Fruit fly (Drosophila melanogaster) whole organism, prepupa: ENCODE measurements around the gene Mst85C.

Source experiments
- Blimp-1 ChIP-seq: fragments of 200-800 bp; sonication (Bioruptor generic); optimal IDR thresholded peaks from 3 replicates; lab custom pipeline; 2017; ENCODE audit warnings: missing biosample characterization, missing genetic modification characterization, mild to moderate bottlenecking, moderate library complexity, missing genetic modification reagents
- CG10669 ChIP-seq: fragments of 200-800 bp; sonication (Bioruptor generic); optimal IDR thresholded peaks from 3 replicates; lab custom pipeline; 2018; ENCODE audit warnings: missing biosample characterization, mild to moderate bottlenecking, missing genetic modification characterization, moderate library complexity
- CG11294 ChIP-seq: fragments of 200-800 bp; sonication (Bioruptor generic); IDR thresholded peaks from 2 replicates; pipeline ENCODE4 v1.3.6; 2022; ENCODE audit warnings: missing biosample characterization, missing genetic modification characterization
- CG11762 ChIP-seq: fragments of 200-800 bp; sonication (Bioruptor generic); optimal IDR thresholded peaks from 3 replicates; lab custom pipeline; 2016; ENCODE audit warnings: missing biosample characterization, missing genetic modification characterization; ENCODE audit not compliant: insufficient read depth
- CG11902 ChIP-seq: fragments of 200-800 bp; sonication (Bioruptor generic); optimal IDR thresholded peaks from 3 replicates; lab custom pipeline; 2016; ENCODE audit warnings: missing biosample characterization, missing genetic modification characterization
- CG15336 ChIP-seq: fragments of 200-800 bp; sonication (Bioruptor generic); IDR thresholded peaks from 2 replicates; pipeline ENCODE4 v1.3.6; 2022; ENCODE audit warnings: missing biosample characterization, missing genetic modification characterization
- CG1621 ChIP-seq: fragments of 200-800 bp; sonication (Bioruptor generic); optimal IDR thresholded peaks from 3 replicates; lab custom pipeline; 2018; ENCODE audit warnings: missing biosample characterization, mild to moderate bottlenecking, missing genetic modification characterization
- CG16779 ChIP-seq: fragments of 200-800 bp; sonication (Bioruptor generic); optimal IDR thresholded peaks from 3 replicates; lab custom pipeline; 2017; ENCODE audit warnings: missing biosample characterization, mild to moderate bottlenecking, missing genetic modification characterization
- CG32006 ChIP-seq: fragments of 200-800 bp; sonication (Bioruptor generic); optimal IDR thresholded peaks from 3 replicates; lab custom pipeline; 2017; ENCODE audit warnings: missing biosample characterization, mild to moderate bottlenecking, missing genetic modification characterization
- CG34406 ChIP-seq: fragments of 200-800 bp; sonication (Bioruptor generic); optimal IDR thresholded peaks from 3 replicates; lab custom pipeline; 2016; ENCODE audit warnings: missing biosample characterization, missing genetic modification characterization
- CG3919 ChIP-seq: fragments of 200-800 bp; sonication (Bioruptor generic); optimal IDR thresholded peaks from 3 replicates; lab custom pipeline; 2016; ENCODE audit warnings: missing biosample characterization, missing genetic modification characterization
- CG6276 ChIP-seq: fragments of 200-800 bp; sonication (Bioruptor generic); optimal IDR thresholded peaks from 2 replicates; lab custom pipeline; 2017; ENCODE audit warnings: missing biosample characterization, mild to moderate bottlenecking, missing genetic modification characterization
- CG6792 ChIP-seq: fragments of 200-800 bp; sonication (Bioruptor generic); optimal IDR thresholded peaks from 3 replicates; lab custom pipeline; 2016; ENCODE audit warnings: missing biosample characterization, missing genetic modification characterization
- CG6854 ChIP-seq: fragments of 200-800 bp; sonication (Bioruptor generic); optimal IDR thresholded peaks from 2 replicates; lab custom pipeline; 2017; ENCODE audit warnings: missing biosample characterization, mild to moderate bottlenecking, missing genetic modification characterization
- CG7368 ChIP-seq: fragments of 200-800 bp; sonication (Bioruptor generic); optimal IDR thresholded peaks from 3 replicates; lab custom pipeline; 2016; ENCODE audit warnings: missing biosample characterization, missing genetic modification characterization
- CG8119 ChIP-seq: fragments of 200-800 bp; sonication (Bioruptor generic); IDR thresholded peaks from 3 replicates; pipeline ENCODE4 v1.3.6; 2022; ENCODE audit warnings: missing biosample characterization, missing genetic modification characterization
- CG8319 ChIP-seq: fragments of 200-800 bp; sonication (Bioruptor generic); optimal IDR thresholded peaks from 3 replicates; lab custom pipeline; 2016; ENCODE audit warnings: missing biosample characterization, missing genetic modification characterization
- CG8632 ChIP-seq: fragments of 200-800 bp; sonication (Bioruptor generic); optimal IDR thresholded peaks from 3 replicates; lab custom pipeline; 2016; ENCODE audit warnings: missing biosample characterization, missing genetic modification characterization
- CG9139 ChIP-seq: fragments of 200-800 bp; sonication (Bioruptor generic); optimal IDR thresholded peaks from 3 replicates; lab custom pipeline; 2017; ENCODE audit warnings: missing biosample characterization, mild to moderate bottlenecking, missing genetic modification characterization
- Eip75B ChIP-seq: fragments of 200-800 bp; sonication (Bioruptor generic); optimal IDR thresholded peaks from 3 replicates; lab custom pipeline; 2016; ENCODE audit warnings: missing biosample characterization, missing genetic modification characterization
- Eip78C ChIP-seq: fragments of 200-800 bp; sonication (Bioruptor generic); peaks from one replicate; lab custom pipeline; 2016; ENCODE audit warnings: missing biosample characterization, missing genetic modification characterization
- Eip93F ChIP-seq: fragments of 200-800 bp; sonication (Bioruptor generic); optimal IDR thresholded peaks from 2 replicates; lab custom pipeline; 2016; ENCODE audit warnings: missing biosample characterization, mild to moderate bottlenecking, missing genetic modification characterization
- Ets21C ChIP-seq: fragments of 200-800 bp; sonication (Bioruptor generic); optimal IDR thresholded peaks from 3 replicates; lab custom pipeline; 2016; ENCODE audit warnings: missing biosample characterization, missing genetic modification characterization
- Ets96B ChIP-seq: fragments of 200-800 bp; optimal IDR thresholded peaks from 2 replicates; lab custom pipeline; 2019; ENCODE audit warnings: missing biosample characterization, mild to moderate bottlenecking, missing genetic modification characterization, moderate library complexity
- Hr38 ChIP-seq: sonication (Bioruptor generic); optimal IDR thresholded peaks from 2 replicates; lab custom pipeline; 2016; ENCODE audit warnings: missing biosample characterization, missing genetic modification characterization
- Hr4 ChIP-seq: fragments of 200-800 bp; sonication (Bioruptor generic); optimal IDR thresholded peaks from 3 replicates; lab custom pipeline; 2016; ENCODE audit warnings: missing biosample characterization, missing genetic modification characterization
- Lpt ChIP-seq: fragments of 200-800 bp; sonication (Bioruptor generic); optimal IDR thresholded peaks from 3 replicates; lab custom pipeline; 2016; ENCODE audit warnings: missing biosample characterization, missing genetic modification characterization
- Met ChIP-seq: fragments of 200-800 bp; sonication (Bioruptor generic); optimal IDR thresholded peaks from 3 replicates; lab custom pipeline; 2016; ENCODE audit warnings: missing biosample characterization, missing genetic modification characterization
- OdsH ChIP-seq: fragments of 200-800 bp; sonication (Bioruptor generic); optimal IDR thresholded peaks from 3 replicates; lab custom pipeline; 2016; ENCODE audit warnings: missing biosample characterization, missing genetic modification characterization
- Smox ChIP-seq: fragments of 200-800 bp; sonication (Bioruptor generic); optimal IDR thresholded peaks from 3 replicates; lab custom pipeline; 2016; ENCODE audit warnings: missing biosample characterization, missing genetic modification characterization
- Sox102F ChIP-seq: fragments of 200-800 bp; sonication (Bioruptor generic); optimal IDR thresholded peaks from 2 replicates; lab custom pipeline; 2016; ENCODE audit warnings: missing biosample characterization, mild to moderate bottlenecking, missing genetic modification characterization
- Sox15 ChIP-seq: fragments of 200-800 bp; sonication (Bioruptor generic); optimal IDR thresholded peaks from 3 replicates; lab custom pipeline; 2016; ENCODE audit warnings: missing biosample characterization, missing genetic modification characterization
- achi ChIP-seq: fragments of 200-800 bp; sonication (Bioruptor generic); optimal IDR thresholded peaks from 3 replicates; lab custom pipeline; 2016; ENCODE audit warnings: missing biosample characterization, missing genetic modification characterization
- acj6 ChIP-seq: fragments of 200-800 bp; sonication (Bioruptor generic); optimal IDR thresholded peaks from 3 replicates; lab custom pipeline; 2016; ENCODE audit warnings: missing biosample characterization, missing genetic modification characterization
- dac ChIP-seq: fragments of 200-800 bp; sonication (Bioruptor generic); optimal IDR thresholded peaks from 2 replicates; lab custom pipeline; 2017; ENCODE audit warnings: missing biosample characterization, mild to moderate bottlenecking, missing genetic modification characterization
- dsx ChIP-seq: fragments of 200-800 bp; optimal IDR thresholded peaks from 3 replicates; lab custom pipeline; 2019; ENCODE audit warnings: missing biosample characterization, mild to moderate bottlenecking, missing genetic modification characterization, moderate library complexity; ENCODE audit not compliant: poor library complexity, severe bottlenecking
- eg ChIP-seq: fragments of 200-800 bp; sonication (Bioruptor generic); IDR thresholded peaks from 3 replicates; pipeline ENCODE4 v1.3.6; 2022; ENCODE audit warnings: missing biosample characterization, missing genetic modification characterization
- fd59A ChIP-seq: fragments of 200-800 bp; sonication (Bioruptor generic); optimal IDR thresholded peaks from 2 replicates; lab custom pipeline; 2017; ENCODE audit warnings: missing biosample characterization, mild to moderate bottlenecking, missing genetic modification characterization, missing genetic modification reagents
- fd85E ChIP-seq: fragments of 200-800 bp; sonication (Bioruptor generic); optimal IDR thresholded peaks from 3 replicates; lab custom pipeline; 2016; ENCODE audit warnings: missing biosample characterization, missing genetic modification characterization
- fkh ChIP-seq: fragments of 200-800 bp; sonication (Bioruptor generic); optimal IDR thresholded peaks from 3 replicates; lab custom pipeline; 2017; ENCODE audit warnings: missing biosample characterization, mild to moderate bottlenecking, missing genetic modification characterization, moderate library complexity
- pdm3 ChIP-seq: fragments of 200-800 bp; sonication (Bioruptor generic); optimal IDR thresholded peaks from 3 replicates; lab custom pipeline; 2016; ENCODE audit warnings: missing biosample characterization, missing genetic modification characterization
- spab ChIP-seq: fragments of 200-800 bp; sonication (Bioruptor generic); optimal IDR thresholded peaks from 2 replicates; lab custom pipeline; 2017; ENCODE audit warnings: missing biosample characterization, mild to moderate bottlenecking, missing genetic modification characterization, missing genetic modification reagents
- ss ChIP-seq, 2 experiments: fragments of 200-800 bp; sonication (Bioruptor generic); optimal IDR thresholded peaks; 2 replicates in 1 of 2; 3 replicates in 1 of 2; lab custom pipeline; 2017 to 2018; ENCODE audit warnings: mild to moderate bottlenecking in 2 of 2, missing biosample characterization in 2 of 2, missing genetic modification characterization in 2 of 2, moderate library complexity in 1 of 2
- svp ChIP-seq: fragments of 200-800 bp; sonication (Bioruptor generic); peaks from one replicate; lab custom pipeline; 2016; ENCODE audit warnings: missing biosample characterization, missing genetic modification characterization
- vri ChIP-seq: fragments of 200-800 bp; sonication (Bioruptor generic); optimal IDR thresholded peaks from 3 replicates; lab custom pipeline; 2016; ENCODE audit warnings: missing biosample characterization, mild to moderate bottlenecking, missing genetic modification characterization

Mst85C gene

dm6 chr3R:9030006-9030749, 18.3 kb upstream of the Mst85C start:
- TF ChIP-seq CG7368 (GFP tag; lab: Kevin White, UChicago): no peak
- no peak for TF ChIP-seq Sox102F (GFP tag; lab: Kevin White, UChicago)
- no peak for TF ChIP-seq CG8319 (GFP tag; lab: Kevin White, UChicago)
- TF ChIP-seq CG3919 (GFP tag; lab: Kevin White, UChicago): no peak
- TF ChIP-seq CG15336 (GFP tag; lab: Robert Waterston, UW): no peak
- no peak for TF ChIP-seq vri (GFP tag; lab: Kevin White, UChicago)

DNA sequence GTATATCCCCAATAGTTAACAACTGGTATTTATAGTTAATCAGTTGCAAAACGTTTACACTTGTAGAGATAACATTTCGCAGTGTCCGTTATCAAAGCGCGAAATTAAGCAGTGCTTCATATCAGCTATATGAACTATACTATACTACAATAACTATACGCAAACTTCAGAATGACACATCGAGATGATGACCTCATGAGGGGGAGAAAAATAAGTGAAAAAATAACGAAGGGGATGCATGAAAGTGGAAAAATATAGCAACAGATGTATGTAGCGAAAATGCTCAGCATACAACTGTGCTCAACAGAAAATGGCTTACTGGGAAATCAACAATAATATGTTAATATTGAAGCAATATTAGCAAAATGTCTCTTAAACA, 17.7 kb upstream of the Mst85C start:
- TF ChIP-seq Hr4 (GFP tag; lab: Kevin White, UChicago): peak; percentile 17
- TF ChIP-seq ss (GFP tag; optimal IDR thresholded peaks at IDR 0.05; lab: Kevin White, UChicago): no peak

- TF ChIP-seq fd85E: peak; percentile 95
- TF ChIP-seq Eip78C (GFP tag; lab: Kevin White, UChicago): peak; percentile 100
- peak; percentile 97 for TF ChIP-seq CG34406 (GFP tag; lab: Kevin White, UChicago)
- peak; percentile 98 for TF ChIP-seq achi (GFP tag; lab: Kevin White, UChicago)
- peak; percentile 100 for TF ChIP-seq CG32006 (GFP tag; lab: Kevin White, UChicago)
- TF ChIP-seq eg (GFP tag; lab: Robert Waterston, UW): peak; percentile 99
- peak; percentile 99 for TF ChIP-seq CG10669
- peak; percentile 94 for TF ChIP-seq Sox15 (GFP tag; lab: Kevin White, UChicago)
- TF ChIP-seq CG8319 (GFP tag; lab: Kevin White, UChicago): peak; percentile 95
- peak; percentile 99 for TF ChIP-seq Lpt (GFP tag; lab: Kevin White, UChicago)
- TF ChIP-seq CG11762 (GFP tag; lab: Kevin White, UChicago): peak; percentile 98
- TF ChIP-seq Eip75B: peak; percentile 99
- TF ChIP-seq CG8119 (GFP tag; lab: Robert Waterston, UW): peak; percentile 100
- TF ChIP-seq svp: peak; percentile 99
- peak; percentile 99 for TF ChIP-seq Ets96B (tag; lab: Kevin White, UChicago)
- peak; percentile 97 for TF ChIP-seq CG9139 (GFP tag; lab: Kevin White, UChicago)
- TF ChIP-seq fkh (GFP tag; lab: Kevin White, UChicago): no peak
- TF ChIP-seq Met (GFP tag; lab: Kevin White, UChicago): peak; percentile 98
- peak; percentile 96 for TF ChIP-seq Smox
- peak; percentile 98 for TF ChIP-seq acj6
- TF ChIP-seq CG7368 (GFP tag; lab: Kevin White, UChicago): peak; percentile 98
- peak; percentile 99 for TF ChIP-seq CG15336 (GFP tag; lab: Robert Waterston, UW)
- peak; percentile 98 for TF ChIP-seq CG6792 (GFP tag; lab: Kevin White, UChicago)
- peak; percentile 99 for TF ChIP-seq OdsH
- TF ChIP-seq Eip93F: peak; percentile 94
- TF ChIP-seq vri (GFP tag; lab: Kevin White, UChicago): peak; percentile 97
- peak; percentile 96 for TF ChIP-seq CG11902 (GFP tag; lab: Kevin White, UChicago)
- TF ChIP-seq CG1621 (tag; lab: Kevin White, UChicago): peak; percentile 98
- TF ChIP-seq dac: peak; percentile 99
- peak; percentile 99 for TF ChIP-seq pdm3 (GFP tag; lab: Kevin White, UChicago)
- TF ChIP-seq dsx (GFP tag; lab: Kevin White, UChicago): peak; percentile 97
- TF ChIP-seq Ets21C (GFP tag; lab: Kevin White, UChicago): peak; percentile 94
- TF ChIP-seq spab (GFP tag; lab: Kevin White, UChicago): peak; percentile 99
- TF ChIP-seq CG8632 (GFP tag; lab: Kevin White, UChicago): peak; percentile 98
- peak; percentile 97 for TF ChIP-seq CG11294
- TF ChIP-seq CG6276 (GFP tag; lab: Kevin White, UChicago): peak; percentile 99
- TF ChIP-seq CG16779: peak; percentile 98
- peak; percentile 93 for TF ChIP-seq Hr38 (GFP tag; lab: Kevin White, UChicago)
- peak; percentile 97 for TF ChIP-seq CG6854 (GFP tag; lab: Kevin White, UChicago)
- peak; percentile 98 to 99 for TF ChIP-seq ss (GFP tag; optimal IDR thresholded peaks at IDR 0.05; lab: Kevin White, UChicago)
- TF ChIP-seq fd59A (GFP tag; lab: Kevin White, UChicago): peak; percentile 98
- peak; percentile 78 for TF ChIP-seq Blimp-1
Measured at dm6 chr3R:9031797-9032418, 16.5 kb upstream of the Mst85C start.
